Worm (Caenorhabditis elegans) whole organism, L3 larva: ENCODE data around the gene B0222.11.

Experiments used
- R02D3.7 ChIP-seq: fragments of 150-350 bp; optimal IDR thresholded peaks from 2 replicates; lab custom pipeline; 2014; ENCODE audit warnings: missing biosample characterization, missing genetic modification characterization
- ZK546.5 ChIP-seq: sonication (generic microtip); optimal IDR thresholded peaks from 2 replicates; lab custom pipeline; 2017; ENCODE audit warnings: missing biosample characterization, missing genetic modification characterization
- aly-2 ChIP-seq: fragments of 150-350 bp; optimal IDR thresholded peaks from 2 replicates; lab custom pipeline; 2014; ENCODE audit warnings: missing biosample characterization, missing genetic modification characterization
- ama-1 ChIP-seq: fragments of 150-350 bp; optimal IDR thresholded peaks from 2 replicates; lab custom pipeline; 2018
- ceh-28 ChIP-seq: fragments of 150-350 bp; optimal IDR thresholded peaks from 2 replicates; lab custom pipeline; 2014; ENCODE audit warnings: missing biosample characterization, missing genetic modification reagents, missing genetic modification characterization
- ceh-82 ChIP-seq: fragments of 150-350 bp; optimal IDR thresholded peaks from 2 replicates; lab custom pipeline; 2014; ENCODE audit warnings: missing biosample characterization, missing genetic modification characterization
- ceh-9 ChIP-seq: sonication (generic microtip); optimal IDR thresholded peaks from 2 replicates; lab custom pipeline; 2018; ENCODE audit warnings: missing biosample characterization, missing genetic modification characterization
- daf-12 ChIP-seq: fragments of 150-350 bp; optimal IDR thresholded peaks from 2 replicates; lab custom pipeline; 2014; ENCODE audit warnings: missing biosample characterization, missing genetic modification reagents, missing genetic modification characterization
- egl-27 ChIP-seq: sonication (generic microtip); optimal IDR thresholded peaks from 4 replicates; lab custom pipeline; 2017; ENCODE audit warnings: missing biosample characterization, missing genetic modification reagents, missing genetic modification characterization
- egl-5 ChIP-seq: fragments of 150-350 bp; optimal IDR thresholded peaks from 2 replicates; lab custom pipeline; 2017; ENCODE audit warnings: missing biosample characterization, missing genetic modification reagents, missing genetic modification characterization, inconsistent platforms
- elt-1 ChIP-seq: fragments of 150-350 bp; optimal IDR thresholded peaks from 2 replicates; lab custom pipeline; 2014; ENCODE audit warnings: missing biosample characterization, missing genetic modification characterization
- elt-2 ChIP-seq: sonication (generic microtip); optimal IDR thresholded peaks from 2 replicates; lab custom pipeline; 2016; ENCODE audit warnings: missing genetic modification reagents, mild to moderate bottlenecking, missing genetic modification characterization, missing compliant biosample characterization
- fkh-10 ChIP-seq: sonication (generic microtip); optimal IDR thresholded peaks from 2 replicates; lab custom pipeline; 2017; ENCODE audit warnings: missing biosample characterization, missing genetic modification reagents, missing genetic modification characterization
- hmg-11 ChIP-seq: sonication (generic microtip); optimal IDR thresholded peaks from 2 replicates; lab custom pipeline; 2016; ENCODE audit warnings: missing genetic modification characterization, missing compliant biosample characterization
- jun-1 ChIP-seq: fragments of 150-350 bp; optimal IDR thresholded peaks from 2 replicates; lab custom pipeline; 2014; ENCODE audit warnings: missing biosample characterization, missing genetic modification reagents, missing genetic modification characterization
- lin-15B ChIP-seq: fragments of 150-350 bp; optimal IDR thresholded peaks from 2 replicates; lab custom pipeline; 2014; ENCODE audit warnings: missing biosample characterization, missing genetic modification characterization
- lin-39 ChIP-seq: fragments of 150-350 bp; optimal IDR thresholded peaks from 2 replicates; lab custom pipeline; 2018; ENCODE audit warnings: missing biosample characterization, missing genetic modification reagents, missing genetic modification characterization
- lsy-12 ChIP-seq: sonication (generic microtip); optimal IDR thresholded peaks from 2 replicates; lab custom pipeline; 2016; ENCODE audit warnings: mild to moderate bottlenecking, missing genetic modification characterization, missing compliant biosample characterization
- nfya-1 ChIP-seq: sonication (generic microtip); optimal IDR thresholded peaks from 2 replicates; lab custom pipeline; 2017; ENCODE audit warnings: missing genetic modification characterization, mild to moderate bottlenecking, missing compliant biosample characterization, antibody characterized with exemption, moderate library complexity; ENCODE audit not compliant: insufficient read depth
- nhr-11 ChIP-seq: fragments of 150-350 bp; optimal IDR thresholded peaks from 2 replicates; lab custom pipeline; 2014; ENCODE audit warnings: missing biosample characterization, missing genetic modification characterization
- nhr-23 ChIP-seq: fragments of 150-350 bp; optimal IDR thresholded peaks from 2 replicates; lab custom pipeline; 2014; ENCODE audit warnings: missing biosample characterization, missing genetic modification reagents, missing genetic modification characterization
- nhr-237 ChIP-seq: fragments of 150-350 bp; optimal IDR thresholded peaks from 2 replicates; lab custom pipeline; 2014; ENCODE audit warnings: missing biosample characterization, missing genetic modification characterization
- nhr-25 ChIP-seq: sonication (generic microtip); optimal IDR thresholded peaks from 2 replicates; lab custom pipeline; 2017; ENCODE audit warnings: missing biosample characterization, missing genetic modification characterization
- nhr-28 ChIP-seq: fragments of 150-350 bp; optimal IDR thresholded peaks from 2 replicates; lab custom pipeline; 2014; ENCODE audit warnings: missing biosample characterization, missing genetic modification characterization
- nhr-43 ChIP-seq: sonication (generic microtip); optimal IDR thresholded peaks from 2 replicates; lab custom pipeline; 2016; ENCODE audit warnings: mild to moderate bottlenecking, missing genetic modification characterization, missing compliant biosample characterization; ENCODE audit not compliant: poor library complexity, severe bottlenecking
- nhr-67 ChIP-seq: fragments of 150-350 bp; optimal IDR thresholded peaks from 2 replicates; lab custom pipeline; 2014; ENCODE audit warnings: missing biosample characterization, missing genetic modification characterization
- pha-4 ChIP-seq: fragments of 150-350 bp; optimal IDR thresholded peaks from 2 replicates; lab custom pipeline; 2014; ENCODE audit warnings: missing biosample characterization, missing genetic modification reagents, missing genetic modification characterization
- pqm-1 ChIP-seq: fragments of 150-350 bp; optimal IDR thresholded peaks from 2 replicates; lab custom pipeline; 2017; ENCODE audit warnings: missing biosample characterization, missing genetic modification characterization, inconsistent platforms
- sea-2 ChIP-seq: fragments of 150-350 bp; sonication (generic microtip); optimal IDR thresholded peaks from 4 replicates; lab custom pipeline; 2014; ENCODE audit warnings: missing biosample characterization, missing genetic modification reagents, missing genetic modification characterization
- skn-1 ChIP-seq: fragments of 150-350 bp; optimal IDR thresholded peaks from 2 replicates; lab custom pipeline; 2014; ENCODE audit warnings: missing biosample characterization, missing genetic modification characterization
- snpc-4 ChIP-seq: fragments of 150-350 bp; optimal IDR thresholded peaks from 2 replicates; lab custom pipeline; 2014; ENCODE audit warnings: missing biosample characterization, missing genetic modification characterization
- tbx-2 ChIP-seq: sonication (generic microtip); optimal IDR thresholded peaks from 2 replicates; lab custom pipeline; 2016; ENCODE audit warnings: mild to moderate bottlenecking, missing genetic modification characterization, missing compliant biosample characterization
- unc-39 ChIP-seq: sonication (generic microtip); optimal IDR thresholded peaks from 4 replicates; lab custom pipeline; 2017; ENCODE audit warnings: missing biosample characterization, missing genetic modification characterization
- unc-62 ChIP-seq: fragments of 150-350 bp; sonication (generic microtip); optimal IDR thresholded peaks from 4 replicates; lab custom pipeline; 2014; ENCODE audit warnings: missing biosample characterization, missing genetic modification reagents, missing genetic modification characterization
- zag-1 ChIP-seq: fragments of 150-350 bp; optimal IDR thresholded peaks from 2 replicates; lab custom pipeline; 2014; ENCODE audit warnings: missing biosample characterization, missing genetic modification characterization
- ztf-4 ChIP-seq: fragments of 150-350 bp; optimal IDR thresholded peaks from 2 replicates; lab custom pipeline; 2014; ENCODE audit warnings: missing biosample characterization, missing genetic modification characterization

Gene B0222.11

ce11 chrV:9183718-9184441 is 15.9 kb upstream of the B0222.11 start:
- TF ChIP-seq daf-12 (tag; lab: Kevin White, UChicago) (no peak), pqm-1 (no peak), lin-15B (tag; lab: Kevin White, UChicago) (no peak), ZK546.5 (tag; lab: Kevin White, UChicago) (no peak), jun-1 (tag; lab: Kevin White, UChicago) (no peak), ztf-4 (tag; lab: Kevin White, UChicago) (no peak), lsy-12 (tag; lab: Kevin White, UChicago) (no peak), tbx-2 (tag; lab: Kevin White, UChicago) (no peak), nhr-23 (tag; lab: Kevin White, UChicago) (no peak), ceh-28 (tag; lab: Kevin White, UChicago) (no peak), egl-5 (tag; lab: Kevin White, UChicago) (no peak), lin-39 (tag; lab: Kevin White, UChicago) (no peak), sea-2 (GFP tag; lab: Kevin White, UChicago) (no peak), zag-1 (no peak), unc-39 (tag; lab: Kevin White, UChicago) (no peak), elt-2 (tag; lab: Kevin White, UChicago) (no peak)

ce11 chrV:9181669-9182250 is 13.8 kb upstream of the B0222.11 start, which contains the start of gene ptr-1:
TSS of gene ptr-1 (minus strand) at chrV:9181719.
- no peak for TF ChIP-seq lsy-12 (tag; lab: Kevin White, UChicago)
- TF ChIP-seq aly-2 (tag; lab: Kevin White, UChicago): no peak
- TF ChIP-seq, all 47 proteins: peak for 0

ce11 chrV:9175218-9175837 is 7.3 kb upstream of the B0222.11 start, which contains the start of gene spas-1:
TSS of gene spas-1 (plus strand) at chrV:9175789.
- TF ChIP-seq lin-39 (tag; lab: Kevin White, UChicago) (peak; percentile 7), pqm-1 (peak; percentile 73), nfya-1 (tag; lab: Kevin White, UChicago) (peak; percentile 85), nhr-28 (tag; lab: Kevin White, UChicago) (no peak), ama-1 (lab: Kevin White, UChicago) (peak; percentile 41), pha-4 (tag; lab: Kevin White, UChicago) (peak; percentile 95), nhr-11 (tag; lab: Kevin White, UChicago) (no peak), R02D3.7 (tag; lab: Kevin White, UChicago) (peak; percentile 75), nhr-67 (tag; lab: Kevin White, UChicago) (no peak), fkh-10 (GFP tag; lab: Kevin White, UChicago) (no peak), hmg-11 (peak; percentile 71), elt-1 (tag; lab: Kevin White, UChicago) (peak; percentile 37), ceh-9 (tag; lab: Kevin White, UChicago) (no peak), lin-15B (tag; lab: Kevin White, UChicago) (peak; percentile 88), jun-1 (tag; lab: Kevin White, UChicago) (peak; percentile 71), ceh-28 (tag; lab: Kevin White, UChicago) (peak; percentile 82), nhr-25 (tag; lab: Kevin White, UChicago) (peak; percentile 84), ceh-82 (tag; lab: Kevin White, UChicago) (peak; percentile 19), egl-27 (tag; lab: Kevin White, UChicago) (peak; percentile 25), lsy-12 (tag; lab: Kevin White, UChicago) (peak; percentile 73), tbx-2 (tag; lab: Kevin White, UChicago) (peak; percentile 76), egl-5 (tag; lab: Kevin White, UChicago) (peak; percentile 67), nhr-237 (tag; lab: Kevin White, UChicago) (no peak), unc-62 (GFP tag; lab: Kevin White, UChicago) (peak; percentile 60), nhr-43 (tag; lab: Kevin White, UChicago) (peak; percentile 77), skn-1 (tag; lab: Kevin White, UChicago) (no peak), elt-2 (tag; lab: Kevin White, UChicago) (peak; percentile 71), nhr-23 (tag; lab: Kevin White, UChicago) (peak; percentile 89), snpc-4 (tag; lab: Kevin White, UChicago) (peak; percentile 88)
